Fruit fly (Drosophila melanogaster) whole organism, embryonic: Measurements from ENCODE around the gene CG31806.

Source experiments
- Abd-B ChIP-seq: fragments of 200-800 bp; sonication (Bioruptor generic); optimal IDR thresholded peaks from 2 replicates; lab custom pipeline; 2018; ENCODE audit warnings: missing biosample characterization, mild to moderate bottlenecking, missing genetic modification characterization, moderate library complexity
- C15 ChIP-seq: fragments of 200-800 bp; sonication (Bioruptor generic); IDR thresholded peaks from 3 replicates; pipeline ENCODE4 v1.3.6; 2022; ENCODE audit warnings: missing biosample characterization, missing genetic modification characterization
- CG10462 ChIP-seq: fragments of 200-800 bp; sonication (Bioruptor generic); optimal IDR thresholded peaks from 2 replicates; lab custom pipeline; 2016; ENCODE audit warnings: missing biosample characterization, missing genetic modification characterization
- CG11398 ChIP-seq: fragments of 200-800 bp; sonication (Bioruptor generic); optimal IDR thresholded peaks from 2 replicates; lab custom pipeline; 2016; ENCODE audit warnings: missing biosample characterization, missing genetic modification characterization
- CG11504 ChIP-seq: fragments of 200-800 bp; sonication (Bioruptor generic); optimal IDR thresholded peaks from 3 replicates; lab custom pipeline; 2019; ENCODE audit warnings: missing biosample characterization, mild to moderate bottlenecking, missing genetic modification characterization, moderate library complexity
- CG13123 ChIP-seq: fragments of 200-800 bp; sonication (Bioruptor generic); optimal IDR thresholded peaks from 2 replicates; lab custom pipeline; 2016; ENCODE audit warnings: missing biosample characterization, missing genetic modification characterization
- CG13624 ChIP-seq: fragments of 200-800 bp; sonication (Bioruptor generic); optimal IDR thresholded peaks from 2 replicates; lab custom pipeline; 2016; ENCODE audit warnings: missing biosample characterization, missing genetic modification characterization
- CG15269 ChIP-seq: fragments of 200-800 bp; sonication (Bioruptor generic); optimal IDR thresholded peaks from 2 replicates; lab custom pipeline; 2018; ENCODE audit warnings: missing biosample characterization, mild to moderate bottlenecking, missing genetic modification characterization, moderate library complexity
- CG15601 ChIP-seq: fragments of 200-800 bp; sonication (Bioruptor generic); optimal IDR thresholded peaks from 3 replicates; lab custom pipeline; 2019; ENCODE audit warnings: missing biosample characterization, mild to moderate bottlenecking, missing genetic modification characterization, moderate library complexity
- CG16779 ChIP-seq: fragments of 200-800 bp; sonication (Bioruptor generic); IDR thresholded peaks from 2 replicates; pipeline ENCODE4 v1.3.6; 2022; ENCODE audit warnings: missing biosample characterization, missing genetic modification characterization
- CG16863 ChIP-seq: fragments of 200-800 bp; sonication (Bioruptor generic); optimal IDR thresholded peaks from 3 replicates; lab custom pipeline; 2016; ENCODE audit warnings: missing biosample characterization, missing genetic modification characterization
- CG17912 ChIP-seq: fragments of 200-800 bp; sonication (Bioruptor generic); optimal IDR thresholded peaks from 2 replicates; lab custom pipeline; 2018; ENCODE audit warnings: missing biosample characterization, mild to moderate bottlenecking, missing genetic modification characterization
- CG18599 ChIP-seq: fragments of 200-800 bp; sonication (Bioruptor generic); optimal IDR thresholded peaks from 3 replicates; lab custom pipeline; 2017; ENCODE audit warnings: missing biosample characterization, missing genetic modification characterization, mild to moderate bottlenecking, moderate library complexity, missing genetic modification reagents
- CG2120 ChIP-seq: fragments of 200-800 bp; sonication (Bioruptor generic); optimal IDR thresholded peaks from 3 replicates; lab custom pipeline; 2016; ENCODE audit warnings: missing biosample characterization, missing genetic modification characterization
- CG2129 ChIP-seq: fragments of 200-800 bp; sonication (Bioruptor generic); IDR thresholded peaks from 2 replicates; pipeline ENCODE4 v1.3.6; 2022; ENCODE audit warnings: missing biosample characterization, missing genetic modification characterization; ENCODE audit not compliant: partially characterized antibody
- CG2712 ChIP-seq: fragments of 200-800 bp; optimal IDR thresholded peaks from 3 replicates; lab custom pipeline; 2019; ENCODE audit warnings: missing biosample characterization, mild to moderate bottlenecking, missing genetic modification characterization, moderate library complexity
- CG2889 ChIP-seq: fragments of 200-800 bp; sonication (Bioruptor generic); IDR thresholded peaks from 3 replicates; pipeline ENCODE4 v1.3.6; 2022; ENCODE audit warnings: missing biosample characterization, missing genetic modification characterization
- CG30431 ChIP-seq: fragments of 200-800 bp; sonication (Bioruptor generic); optimal IDR thresholded peaks from 2 replicates; lab custom pipeline; 2017; ENCODE audit warnings: missing biosample characterization, missing genetic modification characterization
- CG31224 ChIP-seq: fragments of 200-800 bp; sonication (Bioruptor generic); IDR thresholded peaks from 2 replicates; pipeline ENCODE4 v1.3.6; 2022; ENCODE audit warnings: missing biosample characterization, missing genetic modification characterization
- CG3995 ChIP-seq: fragments of 200-800 bp; sonication (Bioruptor generic); optimal IDR thresholded peaks from 3 replicates; lab custom pipeline; 2016; ENCODE audit warnings: missing biosample characterization, missing genetic modification characterization
- CG4820 ChIP-seq: fragments of 200-800 bp; sonication (Bioruptor generic); optimal IDR thresholded peaks from 3 replicates; lab custom pipeline; 2016; ENCODE audit warnings: missing biosample characterization, missing genetic modification characterization
- CG7839 ChIP-seq: fragments of 200-800 bp; sonication (Bioruptor generic); optimal IDR thresholded peaks from 3 replicates; lab custom pipeline; 2018; ENCODE audit warnings: missing biosample characterization, mild to moderate bottlenecking, missing genetic modification characterization, moderate library complexity
- CG8281 ChIP-seq: fragments of 200-800 bp; sonication (Bioruptor generic); optimal IDR thresholded peaks from 2 replicates; lab custom pipeline; 2018; ENCODE audit warnings: missing biosample characterization, mild to moderate bottlenecking, missing genetic modification characterization, moderate library complexity
- CG8290 ChIP-seq, 3 experiments: fragments of 200-800 bp; sonication (Bioruptor generic); optimal IDR thresholded peaks; 2 replicates each; lab custom pipeline; 2016 to 2019; ENCODE audit warnings: missing biosample characterization in 3 of 3, missing genetic modification characterization in 3 of 3, mild to moderate bottlenecking in 2 of 3, moderate library complexity in 1 of 3
- CG8765 ChIP-seq: fragments of 200-800 bp; sonication (Bioruptor generic); IDR thresholded peaks from 2 replicates; pipeline ENCODE4 v1.3.6; 2022; ENCODE audit warnings: missing biosample characterization, missing genetic modification characterization
- CG9932 ChIP-seq: fragments of 200-800 bp; sonication (Bioruptor generic); IDR thresholded peaks from 2 replicates; pipeline ENCODE4 v1.3.6; 2022; ENCODE audit warnings: missing biosample characterization, missing genetic modification characterization
- CHES-1-like ChIP-seq: fragments of 200-800 bp; sonication (Bioruptor generic); optimal IDR thresholded peaks from 2 replicates; lab custom pipeline; 2016; ENCODE audit warnings: missing biosample characterization, missing genetic modification characterization
- Gsc ChIP-seq: fragments of 200-800 bp; sonication (Bioruptor generic); IDR thresholded peaks from 2 replicates; pipeline ENCODE4 v1.3.6; 2022; ENCODE audit warnings: missing biosample characterization, missing genetic modification characterization
- Lpt ChIP-seq: fragments of >200 bp; optimal IDR thresholded peaks from 2 replicates; lab custom pipeline; 2018; ENCODE audit warnings: missing biosample characterization, missing genetic modification characterization
- Sox102F ChIP-seq: fragments of 200-800 bp; sonication (Bioruptor generic); optimal IDR thresholded peaks from 2 replicates; lab custom pipeline; 2018; ENCODE audit warnings: missing biosample characterization, mild to moderate bottlenecking, missing genetic modification characterization, moderate library complexity
- Tbp ChIP-seq: fragments of >200 bp; optimal IDR thresholded peaks from 2 replicates; lab custom pipeline; 2018; ENCODE audit warnings: missing biosample characterization, missing genetic modification characterization
- Xrp1 ChIP-seq: fragments of 200-800 bp; sonication (Bioruptor generic); IDR thresholded peaks from 2 replicates; pipeline ENCODE4 v1.3.6; 2022; ENCODE audit warnings: missing biosample characterization, missing genetic modification characterization
- bsh ChIP-seq, 2 experiments: fragments of 200-800 bp; sonication (Bioruptor generic); optimal IDR thresholded peaks; 2 replicates each; lab custom pipeline; 2017 to 2018; ENCODE audit warnings: mild to moderate bottlenecking in 2 of 2, missing biosample characterization in 2 of 2, missing genetic modification characterization in 2 of 2, moderate library complexity in 1 of 2
- cas ChIP-seq: fragments of 200-800 bp; sonication (Bioruptor generic); IDR thresholded peaks from 2 replicates; pipeline ENCODE4 v1.3.6; 2022; ENCODE audit warnings: missing biosample characterization, missing genetic modification characterization
- chif ChIP-seq, 2 experiments: fragments of 200-800 bp; sonication (Bioruptor generic); optimal IDR thresholded peaks; 3 replicates each; lab custom pipeline; 2016; ENCODE audit warnings: missing biosample characterization in 2 of 2, missing genetic modification characterization in 2 of 2
- corto ChIP-seq: fragments of 200-800 bp; sonication (Bioruptor generic); optimal IDR thresholded peaks from 2 replicates; lab custom pipeline; 2016; ENCODE audit warnings: missing biosample characterization, mild to moderate bottlenecking, missing genetic modification characterization, moderate library complexity
- cwo ChIP-seq: fragments of 200-800 bp; sonication (Bioruptor generic); optimal IDR thresholded peaks from 3 replicates; lab custom pipeline; 2017; ENCODE audit warnings: missing biosample characterization, missing genetic modification characterization, mild to moderate bottlenecking, moderate library complexity, missing genetic modification reagents
- en ChIP-seq: fragments of 200-800 bp; sonication (Bioruptor generic); optimal IDR thresholded peaks from 2 replicates; lab custom pipeline; 2016; ENCODE audit warnings: missing biosample characterization, missing genetic modification characterization
- gfzf ChIP-seq: fragments of 200-800 bp; sonication (Bioruptor generic); optimal IDR thresholded peaks from 2 replicates; lab custom pipeline; 2016; ENCODE audit warnings: missing biosample characterization, mild to moderate bottlenecking, missing genetic modification characterization, moderate library complexity
- ind ChIP-seq: fragments of 200-800 bp; sonication (Bioruptor generic); optimal IDR thresholded peaks from 3 replicates; lab custom pipeline; 2016; ENCODE audit warnings: missing biosample characterization, missing genetic modification characterization
- jigr1 ChIP-seq: fragments of 200-800 bp; sonication (Bioruptor generic); IDR thresholded peaks from 3 replicates; pipeline ENCODE4 v1.3.6; 2022; ENCODE audit warnings: missing biosample characterization, missing genetic modification characterization
- jing ChIP-seq: fragments of 200-800 bp; sonication (Bioruptor generic); optimal IDR thresholded peaks from 2 replicates; lab custom pipeline; 2018; ENCODE audit warnings: missing biosample characterization, mild to moderate bottlenecking, missing genetic modification characterization
- lab ChIP-seq: fragments of 200-800 bp; sonication (Bioruptor generic); optimal IDR thresholded peaks from 3 replicates; lab custom pipeline; 2017; ENCODE audit warnings: missing biosample characterization, missing genetic modification characterization, mild to moderate bottlenecking, moderate library complexity, missing genetic modification reagents
- p53 ChIP-seq: fragments of 200-800 bp; sonication (Bioruptor generic); optimal IDR thresholded peaks from 2 replicates; lab custom pipeline; 2016; ENCODE audit warnings: missing biosample characterization, missing genetic modification characterization
- pan ChIP-seq, 4 experiments: fragments of >200 bp in 3 of 4; fragments of 200-800 bp in 1 of 4; sonication (Bioruptor generic) in 1 of 4; optimal IDR thresholded peaks in 3 of 4; IDR thresholded peaks in 1 of 4; 2 replicates each; pipeline versions ENCODE4 v1.3.6 to Lab custom; 2017 to 2022; ENCODE audit warnings: missing biosample characterization in 2 of 4, missing genetic modification characterization in 2 of 4, mixed read lengths in 1 of 4
- ranshi ChIP-seq: fragments of 200-800 bp; sonication (Bioruptor generic); IDR thresholded peaks from 2 replicates; pipeline ENCODE4 v1.3.6; 2022; ENCODE audit warnings: missing biosample characterization, missing genetic modification characterization
- scrt ChIP-seq: fragments of 200-800 bp; sonication (Bioruptor generic); optimal IDR thresholded peaks from 2 replicates; lab custom pipeline; 2018; ENCODE audit warnings: missing biosample characterization, mild to moderate bottlenecking, missing genetic modification characterization, moderate library complexity
- sr ChIP-seq: fragments of 200-800 bp; sonication (Bioruptor generic); IDR thresholded peaks from 3 replicates; pipeline ENCODE4 v1.3.6; 2022; ENCODE audit warnings: missing biosample characterization, missing genetic modification characterization
- unpg ChIP-seq: fragments of 200-800 bp; sonication (Bioruptor generic); optimal IDR thresholded peaks from 3 replicates; lab custom pipeline; 2018; ENCODE audit warnings: missing biosample characterization, mild to moderate bottlenecking, missing genetic modification characterization, moderate library complexity
- wdn ChIP-seq: fragments of 200-800 bp; sonication (Bioruptor generic); IDR thresholded peaks from 2 replicates; pipeline ENCODE4 v1.3.6; 2022; ENCODE audit warnings: missing biosample characterization, missing genetic modification characterization
- zfh2 ChIP-seq: fragments of 200-800 bp; sonication (Bioruptor generic); optimal IDR thresholded peaks from 2 replicates; lab custom pipeline; 2016; ENCODE audit warnings: missing biosample characterization, missing genetic modification characterization

CG31806 gene

DNA sequence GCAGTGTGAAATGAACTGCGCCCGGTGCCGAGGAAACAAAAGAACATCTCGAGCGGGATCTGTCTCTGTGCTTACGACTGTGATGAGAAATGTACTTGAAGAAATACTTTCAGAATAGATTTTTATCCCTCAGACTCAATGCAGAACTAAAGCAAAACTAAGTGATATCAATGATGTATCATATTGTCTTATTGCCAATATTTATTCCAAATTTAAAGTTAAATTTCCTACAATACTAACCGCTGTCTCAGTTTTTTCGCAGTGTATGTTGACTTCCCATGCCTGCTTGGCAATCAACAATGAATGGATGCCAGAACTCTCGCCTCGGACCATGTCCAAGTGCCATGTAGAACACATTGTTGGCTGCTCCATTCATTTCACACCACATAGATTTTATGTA lies 42.7 kb downstream of the CG31806 start (continued):
- TF ChIP-seq gfzf (GFP tag; lab: Kevin White, UChicago) (no peak), Tbp (no peak), ranshi (GFP tag; lab: Robert Waterston, UW) (no peak), CG30431 (GFP tag; lab: Kevin White, UChicago) (no peak), CG7839 (tag; lab: Kevin White, UChicago) (peak; percentile 9), corto (GFP tag; lab: Kevin White, UChicago) (no peak), CHES-1-like (GFP tag; lab: Kevin White, UChicago) (no peak), CG3995 (GFP tag; lab: Kevin White, UChicago) (no peak), CG18599 (GFP tag; lab: Kevin White, UChicago) (peak; percentile 54), CG9932 (GFP tag; lab: Robert Waterston, UW) (peak; percentile 31; the same call in 1 of the 2 replicates), lab (GFP tag; lab: Kevin White, UChicago) (peak; percentile 58), zfh2 (GFP tag; lab: Kevin White, UChicago) (no peak), Abd-B (GFP tag; lab: Kevin White, UChicago) (no peak), ind (GFP tag; lab: Kevin White, UChicago) (peak; percentile 10), Gsc (GFP tag; lab: Robert Waterston, UW) (no peak), CG8290 (GFP tag; optimal IDR thresholded peaks at IDR 0.05; lab: Kevin White, UChicago) (no peak), CG8290 (tag; optimal IDR thresholded peaks at IDR 0.05; lab: Kevin White, UChicago) (peak in 1 of 2 experiments; percentile 17), CG13624 (GFP tag; lab: Kevin White, UChicago) (no peak), CG11398 (no peak), Xrp1 (no peak), CG17912 (no peak), CG2712 (no peak), CG16779 (GFP tag; lab: Robert Waterston, UW) (no peak), pan (optimal IDR thresholded peaks at IDR 0.05; lab: Kevin White, UChicago) (no peak), pan (GFP tag; optimal IDR thresholded peaks at IDR 0.05 in 1 of 2, IDR thresholded peaks at IDR 0.05 in 1 of 2) (peak in 1 of 2 experiments; percentile 44), jing (GFP tag; lab: Kevin White, UChicago) (no peak), CG2129 (no peak), cwo (GFP tag; lab: Kevin White, UChicago) (no peak), cas (GFP tag; lab: Robert Waterston, UW) (no peak), C15 (GFP tag; lab: Robert Waterston, UW) (no peak), CG11504 (peak; percentile 31), Sox102F (GFP tag; lab: Kevin White, UChicago) (peak; percentile 29), wdn (no peak), scrt (GFP tag; lab: Kevin White, UChicago) (no peak), CG10462 (no peak), unpg (GFP tag; lab: Kevin White, UChicago) (no peak), CG8281 (tag; lab: Kevin White, UChicago) (no peak), chif (GFP tag; optimal IDR thresholded peaks at IDR 0.05; lab: Kevin White, UChicago) (no peak), CG2120 (GFP tag; lab: Kevin White, UChicago) (peak; percentile 36), CG31224 (no peak), CG16863 (no peak), sr (GFP tag; lab: Robert Waterston, UW) (no peak), bsh (GFP tag; optimal IDR thresholded peaks at IDR 0.05; lab: Kevin White, UChicago) (no peak), CG2889 (GFP tag; lab: Robert Waterston, UW) (no peak), jigr1 (GFP tag; lab: Robert Waterston, UW) (no peak), CG4820 (no peak), CG15601 (tag; lab: Kevin White, UChicago) (no peak), CG13123 (GFP tag; lab: Kevin White, UChicago) (no peak), p53 (GFP tag; lab: Kevin White, UChicago) (no peak), en (no peak), Lpt (GFP tag; lab: Kevin White, UChicago) (no peak), CG15269 (tag; lab: Kevin White, UChicago) (no peak), CG8765 (GFP tag; lab: Robert Waterston, UW) (no peak)
